Fruit fly (Drosophila melanogaster) whole organism, embryonic: Measurements from ENCODE around the gene Ubc4.

Source experiments
- BEAF-32 ChIP-seq: fragments of 200-800 bp; sonication (Bioruptor generic); optimal IDR thresholded peaks from 3 replicates; lab custom pipeline; 2017; ENCODE audit warnings: missing biosample characterization, missing genetic modification characterization, mild to moderate bottlenecking, moderate library complexity, missing genetic modification reagents
- CG10654 ChIP-seq: fragments of 200-800 bp; sonication (Bioruptor generic); optimal IDR thresholded peaks from 2 replicates; lab custom pipeline; 2016; ENCODE audit warnings: missing biosample characterization, missing genetic modification characterization
- CG11398 ChIP-seq: fragments of 200-800 bp; sonication (Bioruptor generic); optimal IDR thresholded peaks from 2 replicates; lab custom pipeline; 2016; ENCODE audit warnings: missing biosample characterization, missing genetic modification characterization
- CG11456 ChIP-seq: fragments of 200-800 bp; sonication (Bioruptor generic); IDR thresholded peaks from 3 replicates; pipeline ENCODE4 v1.3.6; 2022; ENCODE audit warnings: missing biosample characterization, missing genetic modification characterization
- CG12219 ChIP-seq: fragments of 200-800 bp; sonication (Bioruptor generic); optimal IDR thresholded peaks from 3 replicates; lab custom pipeline; 2018; ENCODE audit warnings: missing biosample characterization, mild to moderate bottlenecking, missing genetic modification characterization
- CG13287 ChIP-seq: fragments of 200-800 bp; sonication (Bioruptor generic); IDR thresholded peaks from 2 replicates; pipeline ENCODE4 v1.3.6; 2022; ENCODE audit warnings: missing biosample characterization, missing genetic modification characterization; ENCODE audit not compliant: partially characterized antibody
- CG13775 ChIP-seq: fragments of 200-800 bp; sonication (Bioruptor generic); optimal IDR thresholded peaks from 3 replicates; lab custom pipeline; 2017; ENCODE audit warnings: missing biosample characterization, mild to moderate bottlenecking, missing genetic modification characterization
- CG14050 ChIP-seq: fragments of 200-800 bp; sonication (Bioruptor generic); IDR thresholded peaks from 3 replicates; pipeline ENCODE4 v1.3.6; 2022; ENCODE audit warnings: missing biosample characterization, missing genetic modification characterization
- CG15011 ChIP-seq: fragments of 200-800 bp; sonication (Bioruptor generic); optimal IDR thresholded peaks from 3 replicates; lab custom pipeline; 2018; ENCODE audit warnings: missing biosample characterization, mild to moderate bottlenecking, missing genetic modification characterization
- CG1603 ChIP-seq: fragments of 200-800 bp; sonication (Bioruptor generic); optimal IDR thresholded peaks from 2 replicates; lab custom pipeline; 2019; ENCODE audit warnings: missing biosample characterization, mild to moderate bottlenecking, missing genetic modification characterization, moderate library complexity
- CG17186 ChIP-seq: fragments of 200-800 bp; sonication (Bioruptor generic); optimal IDR thresholded peaks from 3 replicates; lab custom pipeline; 2017; ENCODE audit warnings: missing biosample characterization, missing genetic modification reagents, missing genetic modification characterization
- CG18011 ChIP-seq: fragments of 200-800 bp; sonication (Bioruptor generic); optimal IDR thresholded peaks from 2 replicates; lab custom pipeline; 2017; ENCODE audit warnings: missing biosample characterization, missing genetic modification characterization, mild to moderate bottlenecking, moderate library complexity, missing genotype
- CG2129 ChIP-seq: fragments of 200-800 bp; sonication (Bioruptor generic); IDR thresholded peaks from 2 replicates; pipeline ENCODE4 v1.3.6; 2022; ENCODE audit warnings: missing biosample characterization, missing genetic modification characterization; ENCODE audit not compliant: partially characterized antibody
- CG2202 ChIP-seq: fragments of 200-800 bp; sonication (Bioruptor generic); optimal IDR thresholded peaks from 2 replicates; lab custom pipeline; 2018; ENCODE audit warnings: missing biosample characterization, mild to moderate bottlenecking, missing genetic modification characterization
- CG30020 ChIP-seq: fragments of 200-800 bp; optimal IDR thresholded peaks from 2 replicates; lab custom pipeline; 2019; ENCODE audit warnings: missing biosample characterization, mild to moderate bottlenecking, missing genetic modification characterization, moderate library complexity
- CG32532 ChIP-seq: fragments of 200-800 bp; sonication (Bioruptor generic); IDR thresholded peaks from 2 replicates; pipeline ENCODE4 v1.3.6; 2022; ENCODE audit warnings: missing biosample characterization, missing genetic modification characterization
- CG3281 ChIP-seq: fragments of 200-800 bp; sonication (Bioruptor generic); optimal IDR thresholded peaks from 3 replicates; lab custom pipeline; 2017; ENCODE audit warnings: missing biosample characterization, mild to moderate bottlenecking, missing genetic modification characterization
- CG5953 ChIP-seq: fragments of 200-800 bp; sonication (Bioruptor generic); IDR thresholded peaks from 2 replicates; pipeline ENCODE4 v1.3.6; 2022; ENCODE audit warnings: missing biosample characterization, missing genetic modification characterization
- CG9797 ChIP-seq: fragments of 200-800 bp; sonication (Bioruptor generic); optimal IDR thresholded peaks from 3 replicates; lab custom pipeline; 2018; ENCODE audit warnings: missing biosample characterization, mild to moderate bottlenecking, missing genetic modification characterization
- Chrac-16 ChIP-seq: fragments of 200-800 bp; sonication (Bioruptor generic); optimal IDR thresholded peaks from 3 replicates; lab custom pipeline; 2016; ENCODE audit warnings: missing biosample characterization, missing genetic modification characterization
- Dfd ChIP-seq, 2 experiments: fragments of >200 bp; optimal IDR thresholded peaks; 2 replicates each; lab custom pipeline; 2017; ENCODE audit warnings: missing biosample characterization in 2 of 2, missing genetic modification characterization in 2 of 2
- E2f1 ChIP-seq: fragments of 200-800 bp; sonication (Bioruptor generic); IDR thresholded peaks from 2 replicates; pipeline ENCODE4 v1.3.6; 2022; ENCODE audit warnings: missing biosample characterization, missing genetic modification characterization
- Ets97D ChIP-seq: fragments of 200-800 bp; sonication (Bioruptor generic); optimal IDR thresholded peaks from 3 replicates; lab custom pipeline; 2016; ENCODE audit warnings: missing biosample characterization, missing genetic modification characterization
- HLH4C ChIP-seq: fragments of 200-800 bp; sonication (Bioruptor generic); IDR thresholded peaks from 3 replicates; pipeline ENCODE4 v1.3.6; 2022; ENCODE audit warnings: missing biosample characterization, missing genetic modification characterization; ENCODE audit not compliant: partially characterized antibody
- Hey ChIP-seq: fragments of 200-800 bp; sonication (Bioruptor generic); optimal IDR thresholded peaks from 3 replicates; lab custom pipeline; 2018; ENCODE audit warnings: missing biosample characterization, mild to moderate bottlenecking, missing genetic modification characterization
- Hr78 ChIP-seq, 2 experiments: fragments of 200-800 bp in 1 of 2; fragments of >200 bp in 1 of 2; sonication (Bioruptor generic) in 1 of 2; optimal IDR thresholded peaks; 2 replicates each; lab custom pipeline; 2017 to 2019; ENCODE audit warnings: missing biosample characterization in 2 of 2, missing genetic modification characterization in 2 of 2, mild to moderate bottlenecking in 1 of 2, moderate library complexity in 1 of 2
- MESR4 ChIP-seq: fragments of 200-800 bp; sonication (Bioruptor generic); optimal IDR thresholded peaks from 2 replicates; lab custom pipeline; 2018; ENCODE audit warnings: missing biosample characterization, mild to moderate bottlenecking, missing genetic modification characterization, moderate library complexity
- Med ChIP-seq: fragments of 200-800 bp; sonication (Bioruptor generic); peaks from one replicate; lab custom pipeline; 2016; ENCODE audit warnings: missing biosample characterization, missing genetic modification characterization, mild to moderate bottlenecking, inconsistent platforms, moderate library complexity
- Mes4 ChIP-seq: fragments of 200-800 bp; sonication (Bioruptor generic); optimal IDR thresholded peaks from 2 replicates; lab custom pipeline; 2016; ENCODE audit warnings: missing biosample characterization, missing genetic modification characterization
- NK7.1 ChIP-seq: fragments of 200-800 bp; sonication (Bioruptor generic); optimal IDR thresholded peaks from 3 replicates; lab custom pipeline; 2016; ENCODE audit warnings: missing biosample characterization, missing genetic modification characterization
- Sin3A ChIP-seq: fragments of >200 bp; optimal IDR thresholded peaks from 2 replicates; lab custom pipeline; 2018
- Sox100B ChIP-seq: fragments of 200-800 bp; sonication (Bioruptor generic); optimal IDR thresholded peaks from 3 replicates; lab custom pipeline; 2018; ENCODE audit warnings: missing biosample characterization, mild to moderate bottlenecking, missing genetic modification characterization
- Taf1 ChIP-seq: fragments of 200-800 bp; sonication (Bioruptor generic); IDR thresholded peaks from 2 replicates; pipeline ENCODE4 v1.3.6; 2022; ENCODE audit warnings: missing biosample characterization, missing genetic modification characterization
- bbx ChIP-seq: fragments of 200-800 bp; sonication (Bioruptor generic); IDR thresholded peaks from 2 replicates; pipeline ENCODE4 v1.3.6; 2022; ENCODE audit warnings: missing biosample characterization, missing genetic modification characterization; ENCODE audit not compliant: partially characterized antibody
- bsh ChIP-seq, 2 experiments: fragments of 200-800 bp; sonication (Bioruptor generic); optimal IDR thresholded peaks; 2 replicates each; lab custom pipeline; 2017 to 2018; ENCODE audit warnings: mild to moderate bottlenecking in 2 of 2, missing biosample characterization in 2 of 2, missing genetic modification characterization in 2 of 2, moderate library complexity in 1 of 2
- cg ChIP-seq: fragments of 200-800 bp; sonication (Bioruptor generic); optimal IDR thresholded peaks from 3 replicates; lab custom pipeline; 2019; ENCODE audit warnings: missing biosample characterization, mild to moderate bottlenecking, missing genetic modification characterization, moderate library complexity
- ci ChIP-seq: fragments of 200-800 bp; sonication (Bioruptor generic); IDR thresholded peaks from 3 replicates; pipeline ENCODE4 v1.3.6; 2022; ENCODE audit warnings: missing biosample characterization, missing genetic modification characterization
- danr ChIP-seq: fragments of 200-800 bp; sonication (Bioruptor generic); IDR thresholded peaks from 2 replicates; pipeline ENCODE4 v1.3.6; 2022; ENCODE audit warnings: missing biosample characterization, missing genetic modification characterization
- fd96Cb ChIP-seq: fragments of 200-800 bp; sonication (Bioruptor generic); optimal IDR thresholded peaks from 2 replicates; lab custom pipeline; 2018; ENCODE audit warnings: missing biosample characterization, mild to moderate bottlenecking, missing genetic modification characterization, moderate library complexity
- grau ChIP-seq: fragments of 200-800 bp; optimal IDR thresholded peaks from 3 replicates; lab custom pipeline; 2019; ENCODE audit warnings: missing biosample characterization, mild to moderate bottlenecking, missing genetic modification characterization, moderate library complexity
- gsb-n ChIP-seq: fragments of 200-800 bp; sonication (Bioruptor generic); optimal IDR thresholded peaks from 3 replicates; lab custom pipeline; 2018; ENCODE audit warnings: missing biosample characterization, mild to moderate bottlenecking, missing genetic modification characterization
- hb ChIP-seq: fragments of 200-800 bp; sonication (Bioruptor generic); IDR thresholded peaks from 3 replicates; pipeline ENCODE4 v1.3.6; 2022; ENCODE audit warnings: missing biosample characterization, missing genetic modification characterization; ENCODE audit not compliant: partially characterized antibody
- insv ChIP-seq, 2 experiments: fragments of 200-800 bp; sonication (Bioruptor generic); optimal IDR thresholded peaks; 3 replicates each; lab custom pipeline; 2016 to 2018; ENCODE audit warnings: missing biosample characterization in 2 of 2, missing genetic modification characterization in 2 of 2
- kah ChIP-seq: fragments of 200-800 bp; sonication (Bioruptor generic); optimal IDR thresholded peaks from 2 replicates; lab custom pipeline; 2018; ENCODE audit warnings: missing biosample characterization, mild to moderate bottlenecking, missing genetic modification characterization
- lov ChIP-seq, 2 experiments: fragments of 200-800 bp in 1 of 2; fragments of >200 bp in 1 of 2; sonication (Bioruptor generic) in 1 of 2; IDR thresholded peaks in 1 of 2; optimal IDR thresholded peaks in 1 of 2; 2 replicates in 1 of 2; 3 replicates in 1 of 2; pipeline versions ENCODE4 v1.3.6 to Lab custom; 2017 to 2022; ENCODE audit warnings: missing biosample characterization in 1 of 2, missing genetic modification characterization in 1 of 2
- pros ChIP-seq: fragments of 200-800 bp; sonication (Bioruptor generic); optimal IDR thresholded peaks from 3 replicates; lab custom pipeline; 2019; ENCODE audit warnings: missing biosample characterization, mild to moderate bottlenecking, missing genetic modification characterization, moderate library complexity
- sc ChIP-seq, 3 experiments: fragments of >200 bp in 2 of 3; fragments of 200-800 bp in 1 of 3; sonication (Bioruptor generic) in 1 of 3; optimal IDR thresholded peaks; 2 replicates in 2 of 3; 3 replicates in 1 of 3; lab custom pipeline; 2017; ENCODE audit warnings: mild to moderate bottlenecking in 1 of 3, missing biosample characterization in 1 of 3, missing genetic modification characterization in 1 of 3, missing genetic modification reagents in 1 of 3
- sna ChIP-seq: fragments of 200-800 bp; sonication (Bioruptor generic); IDR thresholded peaks from 2 replicates; pipeline ENCODE4 v1.3.6; 2022; ENCODE audit warnings: missing biosample characterization, missing genetic modification characterization; ENCODE audit not compliant: partially characterized antibody
- zen ChIP-seq: fragments of 200-800 bp; sonication (Bioruptor generic); optimal IDR thresholded peaks from 3 replicates; lab custom pipeline; 2018; ENCODE audit warnings: missing biosample characterization, mild to moderate bottlenecking, missing genetic modification characterization, moderate library complexity

Gene Ubc4

DNA sequence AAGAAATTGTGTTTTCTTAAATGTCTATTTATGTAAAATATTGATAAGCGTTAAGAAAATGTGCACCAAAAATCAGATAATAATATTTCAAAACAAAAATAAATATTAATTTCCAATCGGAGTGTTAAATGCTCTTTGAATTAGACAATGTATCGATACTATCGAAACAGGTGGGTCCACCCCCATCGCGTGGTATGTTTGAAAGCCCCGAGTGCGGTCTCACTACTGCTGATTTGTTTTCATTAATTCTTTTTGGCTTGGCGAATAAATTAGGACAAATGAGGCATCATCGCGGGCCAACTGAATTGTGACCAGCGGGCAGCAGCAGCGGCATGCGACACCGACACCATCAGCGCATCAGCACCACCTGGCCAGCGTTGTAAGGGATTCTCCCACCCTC lies 28.6 kb downstream of the Ubc4 start, which contains the start of gene Naa60 (continued):
- TF ChIP-seq BEAF-32 (peak; percentile 89), CG2202 (no peak), Dfd (GFP tag; optimal IDR thresholded peaks at IDR 0.05; lab: Kevin White, UChicago) (no peak), CG11398 (GFP tag; lab: Kevin White, UChicago) (no peak), cg (GFP tag; lab: Kevin White, UChicago) (no peak), CG3281 (GFP tag; lab: Kevin White, UChicago) (no peak), sna (GFP tag; lab: Robert Waterston, UW) (peak; percentile 78), CG18011 (GFP tag; lab: Kevin White, UChicago) (no peak), Sox100B (no peak), CG14050 (GFP tag; lab: Robert Waterston, UW) (no peak), E2f1 (no peak), CG10654 (no peak), CG30020 (tag; lab: Kevin White, UChicago) (peak; percentile 8), fd96Cb (tag; lab: Kevin White, UChicago) (no peak), CG9797 (GFP tag; lab: Kevin White, UChicago) (peak; percentile 71), CG2129 (GFP tag; lab: Robert Waterston, UW) (peak; percentile 74), CG17186 (no peak), NK7.1 (GFP tag; lab: Kevin White, UChicago) (no peak), Chrac-16 (GFP tag; lab: Kevin White, UChicago) (no peak), Hey (tag; lab: Kevin White, UChicago) (no peak), MESR4 (GFP tag; lab: Kevin White, UChicago) (peak; percentile 70), CG15011 (GFP tag; lab: Kevin White, UChicago) (no peak), danr (no peak), CG32532 (no peak), zen (peak; percentile 36), HLH4C (GFP tag; lab: Robert Waterston, UW) (peak; percentile 84), CG12219 (GFP tag; lab: Kevin White, UChicago) (no peak), Ets97D (GFP tag; lab: Kevin White, UChicago) (peak; percentile 0), CG13287 (GFP tag; lab: Robert Waterston, UW) (peak; percentile 93), CG11456 (GFP tag; lab: Robert Waterston, UW) (no peak), CG13775 (GFP tag; lab: Kevin White, UChicago) (no peak), CG1603 (tag; lab: Kevin White, UChicago) (no peak), ci (GFP tag; lab: Robert Waterston, UW) (no peak), bbx (GFP tag; lab: Robert Waterston, UW) (peak; percentile 90), Sin3A (no peak), bsh (GFP tag; optimal IDR thresholded peaks at IDR 0.05; lab: Kevin White, UChicago) (no peak), hb (GFP tag; lab: Robert Waterston, UW) (peak; percentile 70; the same call in 2 of the 3 replicates), sc (optimal IDR thresholded peaks at IDR 0.05; lab: Kevin White, UChicago) (no peak), sc (GFP tag; optimal IDR thresholded peaks at IDR 0.05; lab: Kevin White, UChicago) (no peak), Hr78 (GFP tag; optimal IDR thresholded peaks at IDR 0.05; lab: Kevin White, UChicago) (no peak), insv (GFP tag; optimal IDR thresholded peaks at IDR 0.05; lab: Kevin White, UChicago) (peak in 1 of 2 experiments; percentile 94), gsb-n (tag; lab: Kevin White, UChicago) (no peak), kah (GFP tag; lab: Kevin White, UChicago) (peak; percentile 94), pros (no peak), grau (tag; lab: Kevin White, UChicago) (peak; percentile 24), lov (optimal IDR thresholded peaks at IDR 0.05; lab: Kevin White, UChicago) (no peak), lov (GFP tag; IDR thresholded peaks at IDR 0.05; lab: Robert Waterston, UW) (no peak), CG5953 (no peak), Mes4 (GFP tag; lab: Kevin White, UChicago) (no peak), Med (GFP tag; lab: Kevin White, UChicago) (peak; percentile 40), Taf1 (GFP tag; lab: Robert Waterston, UW) (no peak)
